Worm (Caenorhabditis elegans) whole organism, young adult: Measurements from ENCODE around the gene cec-3.

Experiments
- C06A6.2 ChIP-seq: fragments of 200-800 bp; sonication (Bioruptor generic); conservative IDR thresholded peaks from 2 replicates; pipeline ENCODE4 v1.3.6; 2022; ENCODE audit warnings: missing genetic modification characterization, missing compliant biosample characterization
- F57C9.4 ChIP-seq: sonication (generic microtip); optimal IDR thresholded peaks from 2 replicates; lab custom pipeline; 2017; ENCODE audit warnings: mild to moderate bottlenecking, missing genetic modification characterization, missing compliant biosample characterization
- ama-1 ChIP-seq, 3 experiments: fragments of 150-350 bp in 1 of 3; sonication (generic microtip) in 2 of 3; optimal IDR thresholded peaks; 2 replicates each; lab custom pipeline; 2014 to 2018; ENCODE audit warnings: missing biosample characterization in 2 of 3, missing genetic modification characterization in 2 of 3, missing genetic modification reagents in 2 of 3
- dpl-1 ChIP-seq: fragments of 150-350 bp; optimal IDR thresholded peaks from 2 replicates; lab custom pipeline; 2014; ENCODE audit warnings: missing biosample characterization, missing genetic modification reagents, missing genetic modification characterization
- ekl-4 ChIP-seq: fragments of 200-800 bp; sonication (Bioruptor generic); IDR thresholded peaks from 2 replicates; pipeline ENCODE4 v1.3.6; 2022; ENCODE audit warnings: missing genetic modification reagents, missing genetic modification characterization, missing compliant biosample characterization
- hlh-26 ChIP-seq: fragments of 200-800 bp; sonication (Bioruptor generic); conservative IDR thresholded peaks from 2 replicates; pipeline ENCODE4 v1.3.6; 2022; ENCODE audit warnings: missing genetic modification reagents, missing genetic modification characterization, missing compliant biosample characterization
- let-526 ChIP-seq: fragments of 200-800 bp; sonication (Bioruptor generic); IDR thresholded peaks from 2 replicates; pipeline ENCODE4 v1.3.6; 2022; ENCODE audit warnings: missing genetic modification reagents, missing genetic modification characterization, missing compliant biosample characterization
- lin-26 ChIP-seq: fragments of 200-800 bp; sonication (Bioruptor generic); IDR thresholded peaks from 2 replicates; pipeline ENCODE4 v1.3.6; 2022; ENCODE audit warnings: missing genetic modification reagents, missing genetic modification characterization, missing compliant biosample characterization
- lin-40 ChIP-seq: sonication (generic microtip); optimal IDR thresholded peaks from 2 replicates; lab custom pipeline; 2016; ENCODE audit warnings: missing genetic modification characterization, mild to moderate bottlenecking, missing compliant biosample characterization, missing genotype, missing genetic modification reagents
- lsy-27 ChIP-seq: sonication (generic microtip); optimal IDR thresholded peaks from 2 replicates; lab custom pipeline; 2017; ENCODE audit warnings: missing genetic modification characterization, mild to moderate bottlenecking, missing compliant biosample characterization, antibody characterized with exemption, missing genotype, borderline replicate concordance; ENCODE audit not compliant: insufficient read depth
- nfya-2 ChIP-seq: fragments of 200-800 bp; sonication (Bioruptor generic); IDR thresholded peaks from 2 replicates; pipeline ENCODE4 v1.3.6; 2022; ENCODE audit warnings: missing genetic modification reagents, missing genetic modification characterization, missing compliant biosample characterization
- tbp1 ChIP-seq: fragments of 200-800 bp; sonication (Bioruptor generic); optimal IDR thresholded peaks from 2 replicates; lab custom pipeline; 2018; ENCODE audit warnings: mild to moderate bottlenecking, missing genetic modification characterization, missing compliant biosample characterization

DNA sequence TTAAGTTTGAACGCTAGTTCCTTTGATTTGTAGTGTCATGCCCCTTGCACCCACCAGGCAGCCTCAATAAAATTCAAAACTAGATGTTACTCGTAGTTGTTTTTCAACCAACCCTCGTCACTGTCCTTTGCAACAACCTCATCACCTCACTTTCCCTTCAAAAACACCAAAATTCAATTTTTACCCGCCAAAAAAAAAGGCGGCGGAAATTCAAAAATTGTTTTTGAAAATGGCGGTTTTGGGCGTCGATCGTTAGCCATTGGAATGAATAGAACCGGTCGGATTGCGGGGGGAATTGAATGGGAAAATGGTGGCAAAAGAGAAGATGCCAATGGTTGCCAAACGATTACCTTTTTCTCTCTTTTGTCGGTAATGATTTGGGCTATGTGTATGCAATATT is 51.3 kb downstream of the cec-3 start:
- no peak for TF ChIP-seq tbp1 (GFP tag; lab: Kevin White, UChicago)
- no peak for TF ChIP-seq lin-26 (GFP tag; lab: Robert Waterston, UW)
- no peak for TF ChIP-seq C06A6.2 (GFP tag; lab: Robert Waterston, UW)
- no peak for TF ChIP-seq F57C9.4 (tag; lab: Kevin White, UChicago)
- TF ChIP-seq dpl-1 (GFP tag; lab: Kevin White, UChicago) = no peak
- TF ChIP-seq lsy-27 (tag; lab: Kevin White, UChicago) = no peak
- no peak for TF ChIP-seq ekl-4 (GFP tag; lab: Robert Waterston, UW)
- no peak for TF ChIP-seq ama-1 (optimal IDR thresholded peaks at IDR 0.05; lab: Kevin White, UChicago)
- TF ChIP-seq ama-1 (GFP tag; optimal IDR thresholded peaks at IDR 0.05; lab: Kevin White, UChicago) = no peak
- no peak for TF ChIP-seq let-526 (GFP tag; lab: Robert Waterston, UW)
- no peak for TF ChIP-seq lin-40 (tag; lab: Kevin White, UChicago)
- TF ChIP-seq hlh-26 (GFP tag; lab: Robert Waterston, UW) = no peak
- TF ChIP-seq nfya-2 (GFP tag; lab: Robert Waterston, UW) = no peak
